Worm (Caenorhabditis elegans) whole organism, L4 larva: ENCODE results near the gene npp-27.
A peak's percentile ranks its signal among the peaks of the same experiment; 100 is the strongest.

Experiments used
- F10B5.3 ChIP-seq: sonication (generic microtip); optimal IDR thresholded peaks from 2 replicates; lab custom pipeline; 2016; ENCODE audit warnings: mild to moderate bottlenecking, missing genetic modification characterization, missing compliant biosample characterization
- F49E8.2 ChIP-seq: sonication (generic microtip); optimal IDR thresholded peaks from 2 replicates; lab custom pipeline; 2016; ENCODE audit warnings: missing compliant biosample characterization, mild to moderate bottlenecking, missing genetic modification characterization, borderline replicate concordance
- T26A8.4 ChIP-seq: fragments of 200-800 bp; sonication (Bioruptor generic); IDR thresholded peaks from 2 replicates; pipeline ENCODE4 v1.3.6; 2022; ENCODE audit warnings: missing genetic modification characterization, missing compliant biosample characterization
- Y48G9A.11 ChIP-seq: fragments of 200-800 bp; sonication (Bioruptor generic); IDR thresholded peaks from 2 replicates; pipeline ENCODE4 v1.3.6; 2022; ENCODE audit warnings: missing genetic modification reagents, missing genetic modification characterization, missing compliant biosample characterization
- ZK337.2 ChIP-seq: fragments of 200-800 bp; sonication (Bioruptor generic); IDR thresholded peaks from 2 replicates; pipeline ENCODE4 v1.3.6; 2022; ENCODE audit warnings: missing genetic modification reagents, missing genetic modification characterization, missing compliant biosample characterization
- ZK546.5 ChIP-seq, 2 experiments: sonication (generic microtip); optimal IDR thresholded peaks; 2 replicates each; lab custom pipeline; 2017; ENCODE audit warnings: missing biosample characterization in 2 of 2, missing genetic modification characterization in 2 of 2
- aha-1 ChIP-seq: fragments of 150-350 bp; peaks from one replicate; lab custom pipeline; 2014; ENCODE audit warnings: missing biosample characterization, missing genetic modification characterization
- arid-1 ChIP-seq: fragments of 200-800 bp; sonication (Bioruptor generic); conservative IDR thresholded peaks from 2 replicates; pipeline ENCODE4 v1.3.6; 2022; ENCODE audit warnings: missing genetic modification reagents, missing genetic modification characterization, missing compliant biosample characterization
- attf-4 ChIP-seq: sonication (generic microtip); optimal IDR thresholded peaks from 3 replicates; lab custom pipeline; 2017; ENCODE audit warnings: missing biosample characterization, missing genetic modification characterization
- ceh-82 ChIP-seq: sonication (generic microtip); optimal IDR thresholded peaks from 2 replicates; lab custom pipeline; 2017; ENCODE audit warnings: missing biosample characterization, missing genetic modification characterization
- ctbp-1 ChIP-seq: fragments of 200-800 bp; sonication (Bioruptor generic); IDR thresholded peaks from 2 replicates; pipeline ENCODE4 v1.3.6; 2022; ENCODE audit warnings: missing genetic modification reagents, missing genetic modification characterization, missing compliant biosample characterization
- daf-16 ChIP-seq, 3 experiments: sonication (generic microtip); optimal IDR thresholded peaks; 2 replicates each; lab custom pipeline; 2016 to 2017; ENCODE audit warnings: missing genetic modification characterization in 3 of 3, missing genetic modification reagents in 3 of 3, mild to moderate bottlenecking in 2 of 3, missing compliant biosample characterization in 2 of 3, missing biosample characterization in 1 of 3, moderate library complexity in 1 of 3
- dmd-6 ChIP-seq: fragments of 200-800 bp; sonication (Bioruptor generic); IDR thresholded peaks from 2 replicates; pipeline ENCODE4 v1.3.6; 2022; ENCODE audit warnings: missing genetic modification reagents, missing genetic modification characterization, missing compliant biosample characterization
- dve-1 ChIP-seq: sonication (generic microtip); optimal IDR thresholded peaks from 2 replicates; lab custom pipeline; 2017; ENCODE audit warnings: antibody characterized with exemption, mild to moderate bottlenecking, missing genetic modification characterization, missing compliant biosample characterization; ENCODE audit not compliant: insufficient read depth
- egl-27 ChIP-seq: sonication (generic microtip); optimal IDR thresholded peaks from 3 replicates; lab custom pipeline; 2017; ENCODE audit warnings: missing biosample characterization, missing genetic modification reagents, missing genetic modification characterization
- egl-43 ChIP-seq: fragments of 200-800 bp; sonication (Bioruptor generic); IDR thresholded peaks from 2 replicates; pipeline ENCODE4 v1.3.6; 2022; ENCODE audit warnings: missing genetic modification reagents, missing genetic modification characterization, missing compliant biosample characterization
- fkh-10 ChIP-seq: fragments of 150-350 bp; optimal IDR thresholded peaks from 2 replicates; lab custom pipeline; 2014; ENCODE audit warnings: missing biosample characterization, missing genetic modification reagents, missing genetic modification characterization
- hif-1 ChIP-seq, 2 experiments: sonication (generic microtip); optimal IDR thresholded peaks; 2 replicates each; lab custom pipeline; 2016 to 2017; ENCODE audit warnings: missing compliant biosample characterization in 2 of 2, missing genetic modification characterization in 2 of 2, missing genetic modification reagents in 2 of 2, missing genotype in 2 of 2, mild to moderate bottlenecking in 1 of 2
- hlh-11 ChIP-seq: fragments of 200-800 bp; sonication (Bioruptor generic); optimal IDR thresholded peaks from 2 replicates; lab custom pipeline; 2018; ENCODE audit warnings: mild to moderate bottlenecking, missing genetic modification characterization, missing compliant biosample characterization
- hlh-30 ChIP-seq: sonication (generic microtip); optimal IDR thresholded peaks from 2 replicates; lab custom pipeline; 2017; ENCODE audit warnings: antibody characterized with exemption, mild to moderate bottlenecking, missing genetic modification characterization, missing compliant biosample characterization; ENCODE audit not compliant: insufficient read depth
- hmg-1.1 ChIP-seq: fragments of 200-800 bp; sonication (Bioruptor generic); IDR thresholded peaks from 2 replicates; pipeline ENCODE4 v1.3.6; 2022; ENCODE audit warnings: missing genetic modification reagents, missing genetic modification characterization, missing compliant biosample characterization
- lim-7 ChIP-seq: fragments of 200-800 bp; sonication (Bioruptor generic); IDR thresholded peaks from 2 replicates; pipeline ENCODE4 v1.3.6; 2022; ENCODE audit warnings: missing genetic modification characterization, missing compliant biosample characterization
- lin-38 ChIP-seq: fragments of 200-800 bp; sonication (Bioruptor generic); IDR thresholded peaks from 2 replicates; pipeline ENCODE4 v1.3.6; 2022; ENCODE audit warnings: missing genetic modification reagents, missing genetic modification characterization, missing compliant biosample characterization
- lsy-2 ChIP-seq, 2 experiments: fragments of 150-350 bp in 1 of 2; sonication (generic microtip) in 1 of 2; optimal IDR thresholded peaks; 2 replicates each; lab custom pipeline; 2014 to 2017; ENCODE audit warnings: missing biosample characterization in 2 of 2, missing genetic modification characterization in 2 of 2
- madf-5 ChIP-seq, 2 experiments: fragments of 200-800 bp; sonication (Bioruptor generic); IDR thresholded peaks; 2 replicates each; pipeline ENCODE4 v1.3.6; 2022; ENCODE audit warnings: missing compliant biosample characterization in 2 of 2, missing genetic modification characterization in 2 of 2
- mdl-1 ChIP-seq, 2 experiments: fragments of 150-350 bp in 1 of 2; sonication (generic microtip) in 1 of 2; optimal IDR thresholded peaks; 2 replicates each; lab custom pipeline; 2014 to 2017; ENCODE audit warnings: missing biosample characterization in 2 of 2, missing genetic modification characterization in 2 of 2
- mep-1 ChIP-seq: fragments of 150-350 bp; sonication (generic microtip); optimal IDR thresholded peaks from 3 replicates; lab custom pipeline; 2014; ENCODE audit warnings: missing biosample characterization, missing genetic modification characterization
- mes-2 ChIP-seq: sonication (generic microtip); optimal IDR thresholded peaks from 2 replicates; lab custom pipeline; 2016; ENCODE audit warnings: missing genotype, mild to moderate bottlenecking, missing genetic modification characterization, missing compliant biosample characterization; ENCODE audit not compliant: poor library complexity, severe bottlenecking
- mxl-2 ChIP-seq: fragments of 200-800 bp; sonication (Bioruptor generic); conservative IDR thresholded peaks from 2 replicates; pipeline ENCODE4 v1.3.6; 2022; ENCODE audit warnings: missing genetic modification reagents, missing genetic modification characterization, missing compliant biosample characterization
- mxl-3 ChIP-seq: fragments of 200-800 bp; sonication (Bioruptor generic); optimal IDR thresholded peaks from 2 replicates; lab custom pipeline; 2018; ENCODE audit warnings: mild to moderate bottlenecking, missing genetic modification characterization, missing compliant biosample characterization
- nhr-10 ChIP-seq: fragments of 150-350 bp; optimal IDR thresholded peaks from 2 replicates; lab custom pipeline; 2014; ENCODE audit warnings: missing biosample characterization, missing genetic modification characterization
- nhr-11 ChIP-seq: fragments of 150-350 bp; optimal IDR thresholded peaks from 2 replicates; lab custom pipeline; 2014; ENCODE audit warnings: missing biosample characterization, missing genetic modification characterization
- nhr-237 ChIP-seq: sonication (generic microtip); optimal IDR thresholded peaks from 2 replicates; lab custom pipeline; 2017; ENCODE audit warnings: missing biosample characterization, missing genetic modification characterization
- nhr-25 ChIP-seq: sonication (generic microtip); optimal IDR thresholded peaks from 2 replicates; lab custom pipeline; 2017; ENCODE audit warnings: missing genetic modification characterization, mild to moderate bottlenecking, missing compliant biosample characterization, antibody characterized with exemption, moderate library complexity, borderline replicate concordance; ENCODE audit not compliant: insufficient read depth
- nhr-77 ChIP-seq: fragments of 150-350 bp; optimal IDR thresholded peaks from 2 replicates; lab custom pipeline; 2014; ENCODE audit warnings: missing biosample characterization, missing genetic modification characterization
- pqm-1 ChIP-seq: sonication (generic microtip); optimal IDR thresholded peaks from 2 replicates; lab custom pipeline; 2017; ENCODE audit warnings: missing biosample characterization, missing genetic modification characterization
- saeg-2 ChIP-seq: fragments of 200-800 bp; sonication (Bioruptor generic); IDR thresholded peaks from 2 replicates; pipeline ENCODE4 v1.3.6; 2022; ENCODE audit warnings: missing genetic modification reagents, missing genetic modification characterization, missing compliant biosample characterization
- set-16 ChIP-seq: fragments of 200-800 bp; sonication (Bioruptor generic); IDR thresholded peaks from 2 replicates; pipeline ENCODE4 v1.3.6; 2022; ENCODE audit warnings: missing genetic modification reagents, missing genetic modification characterization, missing compliant biosample characterization
- snpc-1.2 ChIP-seq: fragments of 200-800 bp; sonication (Bioruptor generic); IDR thresholded peaks from 2 replicates; pipeline ENCODE4 v1.3.6; 2022; ENCODE audit warnings: missing genetic modification reagents, missing genetic modification characterization, missing compliant biosample characterization
- tag-97 ChIP-seq: fragments of 200-800 bp; sonication (Bioruptor generic); IDR thresholded peaks from 2 replicates; pipeline ENCODE4 v1.3.6; 2022; ENCODE audit warnings: missing genetic modification characterization, missing compliant biosample characterization
- tra-1 ChIP-seq: fragments of 200-800 bp; sonication (Bioruptor generic); IDR thresholded peaks from 2 replicates; pipeline ENCODE4 v1.3.6; 2022; ENCODE audit warnings: missing genetic modification reagents, missing genetic modification characterization, missing compliant biosample characterization
- unc-130 ChIP-seq: sonication (generic microtip); optimal IDR thresholded peaks from 2 replicates; lab custom pipeline; 2016; ENCODE audit warnings: missing genetic modification reagents, missing genetic modification characterization, missing compliant biosample characterization
- unc-39 ChIP-seq: sonication (generic microtip); optimal IDR thresholded peaks from 2 replicates; lab custom pipeline; 2017; ENCODE audit warnings: missing biosample characterization, missing genetic modification characterization
- unc-62 ChIP-seq, 3 experiments: fragments of 150-350 bp in 1 of 3; sonication (generic microtip); optimal IDR thresholded peaks in 2 of 3; peaks in 1 of 3; 1 replicate in 1 of 3; 2 replicates in 2 of 3; lab custom pipeline; 2014 to 2017; ENCODE audit warnings: missing biosample characterization in 3 of 3, missing genetic modification characterization in 3 of 3, missing genetic modification reagents in 3 of 3, missing genotype in 1 of 3

Gene npp-27

DNA sequence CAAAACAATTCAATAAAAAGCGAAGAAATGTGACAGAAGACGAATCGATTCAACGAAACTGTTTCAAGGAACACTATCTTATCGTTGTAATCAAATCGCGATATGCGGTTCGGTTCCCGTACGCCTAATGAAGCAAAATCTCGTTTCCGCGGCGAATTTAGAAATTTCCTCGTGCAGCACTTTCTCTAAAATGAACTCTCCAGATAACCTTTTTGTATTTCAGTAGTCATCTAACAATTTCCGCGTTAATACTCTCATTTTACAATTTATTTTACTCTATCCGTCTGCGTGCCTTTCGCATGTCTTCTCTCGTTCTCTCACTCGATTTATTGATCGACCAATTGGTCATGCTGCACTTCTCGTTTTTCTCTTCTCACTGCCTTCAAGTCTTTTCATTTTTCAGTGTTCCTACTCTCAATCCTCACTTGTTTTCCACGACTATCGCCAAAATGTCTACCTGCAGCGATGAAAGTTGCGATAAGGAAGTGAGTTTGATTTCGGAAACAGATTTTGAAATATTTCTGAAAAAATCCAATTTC is at the start of gene npp-27, which contains the start of gene ntl-4:
TSS of gene npp-27 (minus strand) at position 51 of the 539 bp plus-strand sequence.
TSS of gene ntl-4 (plus strand) at position 379 of the 539 bp plus-strand sequence.
- peak in 1 of 2 experiments; percentile 6 for TF ChIP-seq mdl-1 (tag; optimal IDR thresholded peaks at IDR 0.05; lab: Kevin White, UChicago)
- TF ChIP-seq hlh-30 (tag; lab: Kevin White, UChicago), result peak; percentile 75
- TF ChIP-seq saeg-2 (GFP tag; lab: Robert Waterston, UW), result no peak
- TF ChIP-seq mxl-3 (GFP tag; lab: Kevin White, UChicago), result peak; percentile 40
- TF ChIP-seq nhr-77 (tag; lab: Kevin White, UChicago), result no peak
- 0 out of 2 replicates have a peak, but pooled peaks have one; percentile 43 for TF ChIP-seq ctbp-1 (GFP tag; lab: Robert Waterston, UW)
- peak; percentile 4 for TF ChIP-seq mep-1 (tag; lab: Kevin White, UChicago)
- TF ChIP-seq hif-1 (tag; optimal IDR thresholded peaks at IDR 0.05; lab: Kevin White, UChicago), result peak in 1 of 2 experiments; percentile 15
- TF ChIP-seq mes-2 (tag; lab: Kevin White, UChicago), result peak; percentile 8
- no peak for TF ChIP-seq daf-16 (GFP tag; optimal IDR thresholded peaks at IDR 0.05; lab: Kevin White, UChicago)
- TF ChIP-seq daf-16 (tag; optimal IDR thresholded peaks at IDR 0.05; lab: Kevin White, UChicago), result peak; percentile 42
- no peak for TF ChIP-seq F10B5.3
- no peak for TF ChIP-seq lim-7 (GFP tag; lab: Robert Waterston, UW)
- TF ChIP-seq dmd-6, result 0 out of 2 replicates have a peak, but pooled peaks have one; percentile 5
- no peak for TF ChIP-seq unc-39 (tag; lab: Kevin White, UChicago)
- peak; percentile 3 for TF ChIP-seq dve-1 (tag; lab: Kevin White, UChicago)
- TF ChIP-seq T26A8.4 (GFP tag; lab: Robert Waterston, UW), result peak; percentile 11; the same call in 1 of the 2 replicates
- no peak for TF ChIP-seq attf-4
- TF ChIP-seq hlh-11, result peak; percentile 18
- peak in 1 of 2 experiments; percentile 60 for TF ChIP-seq lsy-2 (tag; optimal IDR thresholded peaks at IDR 0.05; lab: Kevin White, UChicago)
- 0 out of 2 replicates have a peak, but pooled peaks have one; percentile 27 for TF ChIP-seq hmg-1.1
- TF ChIP-seq, all 104 proteins: peak for 14

DNA sequence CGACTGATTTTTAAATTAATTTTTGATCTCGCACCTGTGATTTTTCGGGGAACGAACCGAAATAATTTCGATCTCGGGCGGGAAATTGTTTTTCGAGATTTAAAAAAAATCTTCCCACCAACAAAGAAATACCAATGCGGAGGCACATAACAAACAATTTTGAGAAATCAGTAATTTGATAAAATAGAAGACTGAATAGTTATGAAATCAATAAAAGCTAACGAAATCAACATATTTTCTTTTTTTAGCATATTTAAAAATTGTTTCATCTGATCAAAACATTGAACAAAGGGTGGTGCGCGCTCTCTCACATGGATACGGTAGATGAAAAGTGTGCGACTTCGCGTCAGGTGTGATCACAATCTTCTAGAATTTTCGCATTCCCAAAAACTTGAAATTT is 48.0 kb upstream of the npp-27 start:
- TF ChIP-seq ZK546.5 (tag; optimal IDR thresholded peaks at IDR 0.05; lab: Kevin White, UChicago), result no peak
- TF ChIP-seq lsy-2 (tag; optimal IDR thresholded peaks at IDR 0.05; lab: Kevin White, UChicago), result peak in 1 of 2 experiments; percentile 26
- peak; percentile 30; the same call in 1 of the 2 replicates for TF ChIP-seq lin-38 (GFP tag; lab: Robert Waterston, UW)
- TF ChIP-seq aha-1 (tag; lab: Kevin White, UChicago), result no peak
- no peak for TF ChIP-seq tag-97
- TF ChIP-seq Y48G9A.11 (GFP tag; lab: Robert Waterston, UW), result peak; percentile 67
- no peak for TF ChIP-seq nhr-25 (tag; lab: Kevin White, UChicago)
- peak; percentile 75 for TF ChIP-seq unc-130
- TF ChIP-seq nhr-237, result no peak
- no peak for TF ChIP-seq egl-27 (tag; lab: Kevin White, UChicago)
- TF ChIP-seq snpc-1.2, result no peak
- TF ChIP-seq F49E8.2 (tag; lab: Kevin White, UChicago), result peak; percentile 34

DNA sequence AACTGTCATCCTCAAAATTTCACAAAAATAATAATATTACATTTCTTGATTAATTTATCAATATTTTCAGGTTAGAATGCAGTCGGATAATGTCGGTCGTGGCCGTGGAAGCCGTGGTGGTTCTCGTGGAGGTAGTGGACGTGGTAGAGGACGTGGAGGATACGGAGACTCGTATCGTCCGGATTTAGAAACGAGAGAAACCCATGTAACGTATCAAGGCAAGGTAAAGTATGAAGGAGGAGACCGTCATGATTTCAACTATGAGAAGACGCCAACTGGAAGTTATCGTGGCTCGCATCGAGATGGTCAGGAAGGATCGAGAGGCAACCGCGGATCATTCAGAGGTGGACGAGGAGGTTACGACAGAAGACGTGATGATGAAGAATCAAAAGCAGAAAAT is 47.5 kb upstream of the npp-27 start, which contains the start of gene frpr-10:
TSS of gene frpr-10 (plus strand) at position 301 of the 400 bp plus-strand sequence.
- TF ChIP-seq set-16 (GFP tag; lab: Robert Waterston, UW) (0 out of 2 replicates have a peak, but pooled peaks have one; percentile 14), ctbp-1 (GFP tag; lab: Robert Waterston, UW) (no peak), madf-5 (GFP tag; IDR thresholded peaks at IDR 0.05; lab: Robert Waterston, UW) (no peak), T26A8.4 (GFP tag; lab: Robert Waterston, UW) (no peak), nhr-77 (tag; lab: Kevin White, UChicago) (no peak), fkh-10 (GFP tag; lab: Kevin White, UChicago) (no peak), mxl-3 (GFP tag; lab: Kevin White, UChicago) (no peak), lin-38 (GFP tag; lab: Robert Waterston, UW) (no peak), arid-1 (GFP tag; lab: Robert Waterston, UW) (no peak), mes-2 (tag; lab: Kevin White, UChicago) (no peak), nhr-11 (tag; lab: Kevin White, UChicago) (no peak), egl-43 (GFP tag; lab: Robert Waterston, UW) (0 out of 2 replicates have a peak, but pooled peaks have one; percentile 27), unc-62 (GFP tag; optimal IDR thresholded peaks at IDR 0.05 in 1 of 2; lab: Kevin White, UChicago) (peak in 1 of 2 experiments; percentile 45), unc-62 (tag; optimal IDR thresholded peaks at IDR 0.05; lab: Kevin White, UChicago) (no peak), attf-4 (no peak), ceh-82 (tag; lab: Kevin White, UChicago) (no peak), tra-1 (GFP tag; lab: Robert Waterston, UW) (no peak), ZK337.2 (GFP tag; lab: Robert Waterston, UW) (no peak), mep-1 (tag; lab: Kevin White, UChicago) (no peak), mxl-2 (no peak), nhr-10 (no peak), hif-1 (tag; optimal IDR thresholded peaks at IDR 0.05; lab: Kevin White, UChicago) (no peak), pqm-1 (tag; lab: Kevin White, UChicago) (no peak)
